Fruit fly (Drosophila melanogaster): ENCODE data around the gene Nup98-96.

The Nup98-96 gene

dm6 chr3R:23786768-23787631, 5.6 kb upstream of the Nup98-96 start:
- TF ChIP-seq CG14711 (tag; optimal IDR thresholded peaks at IDR 0.05): no peak
- TF ChIP-seq CG12768 (GFP tag; optimal IDR thresholded peaks at IDR 0.05): no peak
- TF ChIP-seq kay (GFP tag; ENCODE audit: borderline replicate concordance): peak; percentile 22
- TF ChIP-seq CG1620 (GFP tag; optimal IDR thresholded peaks at IDR 0.05): no peak
- no peak for TF ChIP-seq toe (GFP tag; optimal IDR thresholded peaks at IDR 0.05)
- TF ChIP-seq Clk (GFP tag; optimal IDR thresholded peaks at IDR 0.05): no peak
- no peak for TF ChIP-seq CG11617 (GFP tag; optimal IDR thresholded peaks at IDR 0.05)
- TF ChIP-seq tj (GFP tag; optimal IDR thresholded peaks at IDR 0.05): peak; percentile 77
- TF ChIP-seq CG7045 (GFP tag; optimal IDR thresholded peaks at IDR 0.05): no peak
- TF ChIP-seq CG7101 (tag; optimal IDR thresholded peaks at IDR 0.05): no peak
- TF ChIP-seq bab1 (GFP tag; optimal IDR thresholded peaks at IDR 0.05): no peak
- no peak for TF ChIP-seq cnc (optimal IDR thresholded peaks at IDR 0.05)
- no peak for TF ChIP-seq CG33017 (tag; optimal IDR thresholded peaks at IDR 0.05)
- TF ChIP-seq Mnt (GFP tag; optimal IDR thresholded peaks at IDR 0.05): no peak
- TF ChIP-seq Crg-1 (GFP tag; optimal IDR thresholded peaks at IDR 0.05): no peak
- TF ChIP-seq pad (GFP tag; optimal IDR thresholded peaks at IDR 0.05): peak; percentile 46

DNA sequence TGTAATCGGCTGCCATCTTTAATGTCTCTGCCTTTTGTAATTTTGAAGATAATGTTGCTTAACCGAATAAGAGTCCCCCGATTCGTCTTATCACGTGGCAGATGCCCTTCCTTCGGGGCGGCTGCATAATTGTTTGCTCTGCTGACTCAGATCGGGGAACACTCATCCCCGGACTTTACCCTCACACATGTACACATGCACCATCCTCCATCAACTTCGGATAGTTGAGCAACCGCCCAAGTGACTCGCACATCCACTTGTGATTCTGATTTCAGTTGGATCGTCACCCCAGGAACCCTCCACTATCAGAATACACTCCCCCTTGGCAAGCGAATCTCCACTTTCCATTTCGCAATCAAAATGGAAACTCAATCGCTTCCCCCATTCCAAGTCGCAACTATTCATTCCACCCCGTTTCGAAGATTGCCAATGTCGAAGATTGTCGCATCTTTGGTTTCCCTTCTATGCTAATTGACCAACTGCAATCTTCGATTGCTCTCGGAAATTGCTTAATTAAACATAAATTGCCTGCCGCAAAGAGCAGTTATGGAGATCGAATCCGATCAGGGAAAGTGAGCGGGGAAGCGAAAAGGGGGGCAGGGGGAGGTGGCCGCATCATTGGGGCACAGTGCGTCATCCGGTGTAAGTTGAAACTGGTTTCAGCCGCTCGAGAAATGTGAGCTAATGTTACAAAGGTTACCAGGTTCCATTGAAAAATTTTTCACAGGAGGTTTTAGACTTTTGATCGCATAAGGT, 3.7 kb upstream of the Nup98-96 start:
- TF ChIP-seq CG7101 (tag; optimal IDR thresholded peaks at IDR 0.05) (no peak), Crg-1 (GFP tag; optimal IDR thresholded peaks at IDR 0.05) (no peak)

DNA sequence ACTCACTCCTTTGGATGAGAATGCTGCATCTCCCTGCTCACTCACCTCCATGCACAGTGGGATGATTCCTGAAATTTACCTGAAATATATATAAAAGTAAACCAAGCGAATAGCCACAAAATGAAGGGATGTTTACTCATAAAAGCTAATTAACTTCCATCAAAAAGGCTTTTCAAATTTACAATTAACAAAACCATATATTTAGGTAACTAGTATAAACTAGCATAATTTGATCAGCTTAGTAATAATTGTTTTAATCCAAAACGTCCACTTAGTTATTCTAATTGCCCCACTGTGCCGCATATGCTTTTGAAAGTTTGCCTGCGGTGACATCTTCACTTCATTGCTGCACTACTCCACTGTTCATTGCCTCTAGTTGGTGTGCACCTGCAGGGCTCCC, 2.5 kb upstream of the Nup98-96 start:
- no peak for TF ChIP-seq kay (GFP tag; ENCODE audit: borderline replicate concordance)
- no peak for TF ChIP-seq CG14711 (tag; optimal IDR thresholded peaks at IDR 0.05)
- TF ChIP-seq CG7101 (tag; optimal IDR thresholded peaks at IDR 0.05): peak; percentile 6

dm6 chr3R:23783403-23783757, 2.0 kb upstream of the Nup98-96 start:
- TF ChIP-seq Hr96 (GFP tag; optimal IDR thresholded peaks at IDR 0.05) (no peak), cnc (optimal IDR thresholded peaks at IDR 0.05) (no peak), CG7045 (GFP tag; optimal IDR thresholded peaks at IDR 0.05) (no peak), pad (GFP tag; optimal IDR thresholded peaks at IDR 0.05) (no peak), Crg-1 (GFP tag; optimal IDR thresholded peaks at IDR 0.05) (no peak), kay (GFP tag; ENCODE audit: borderline replicate concordance) (no peak), cic (GFP tag; optimal IDR thresholded peaks at IDR 0.05) (peak; percentile 47), bab1 (GFP tag; optimal IDR thresholded peaks at IDR 0.05) (no peak), CG1620 (GFP tag; optimal IDR thresholded peaks at IDR 0.05) (no peak)

dm6 chr3R:23782456-23783402, 1.3 kb upstream of the Nup98-96 start:
- no peak for TF ChIP-seq bab1 (GFP tag; optimal IDR thresholded peaks at IDR 0.05)
- no peak for TF ChIP-seq cnc (optimal IDR thresholded peaks at IDR 0.05)
- TF ChIP-seq Hr96 (GFP tag; optimal IDR thresholded peaks at IDR 0.05): peak; percentile 27
- peak; percentile 68 for TF ChIP-seq pad (GFP tag; optimal IDR thresholded peaks at IDR 0.05)
- peak; percentile 26 for TF ChIP-seq CG5204 (GFP tag; optimal IDR thresholded peaks at IDR 0.05)
- TF ChIP-seq CG7045 (GFP tag; optimal IDR thresholded peaks at IDR 0.05): peak; percentile 33
- TF ChIP-seq Mnt (GFP tag; optimal IDR thresholded peaks at IDR 0.05): peak; percentile 44
- TF ChIP-seq CG7101 (tag; optimal IDR thresholded peaks at IDR 0.05): peak; percentile 33
- no peak for TF ChIP-seq kay (GFP tag; ENCODE audit: borderline replicate concordance)
- TF ChIP-seq Clk (GFP tag; optimal IDR thresholded peaks at IDR 0.05): peak; percentile 42
- peak; percentile 15 for TF ChIP-seq toe (GFP tag; optimal IDR thresholded peaks at IDR 0.05)
- TF ChIP-seq cic (GFP tag; optimal IDR thresholded peaks at IDR 0.05): peak; percentile 94
- peak; percentile 17 for TF ChIP-seq ovo (GFP tag; optimal IDR thresholded peaks at IDR 0.05)
- TF ChIP-seq CG14711 (tag; optimal IDR thresholded peaks at IDR 0.05): no peak
- peak; percentile 79 for TF ChIP-seq CG12768 (GFP tag; optimal IDR thresholded peaks at IDR 0.05)
- peak; percentile 42 for TF ChIP-seq CG11617 (GFP tag; optimal IDR thresholded peaks at IDR 0.05)
- peak; percentile 62 for TF ChIP-seq Crg-1 (GFP tag; optimal IDR thresholded peaks at IDR 0.05)
- TF ChIP-seq CG1620 (GFP tag; optimal IDR thresholded peaks at IDR 0.05): peak; percentile 45
- peak; percentile 38 for TF ChIP-seq CG33017 (tag; optimal IDR thresholded peaks at IDR 0.05)
- TF ChIP-seq tj (GFP tag; optimal IDR thresholded peaks at IDR 0.05): no peak

DNA sequence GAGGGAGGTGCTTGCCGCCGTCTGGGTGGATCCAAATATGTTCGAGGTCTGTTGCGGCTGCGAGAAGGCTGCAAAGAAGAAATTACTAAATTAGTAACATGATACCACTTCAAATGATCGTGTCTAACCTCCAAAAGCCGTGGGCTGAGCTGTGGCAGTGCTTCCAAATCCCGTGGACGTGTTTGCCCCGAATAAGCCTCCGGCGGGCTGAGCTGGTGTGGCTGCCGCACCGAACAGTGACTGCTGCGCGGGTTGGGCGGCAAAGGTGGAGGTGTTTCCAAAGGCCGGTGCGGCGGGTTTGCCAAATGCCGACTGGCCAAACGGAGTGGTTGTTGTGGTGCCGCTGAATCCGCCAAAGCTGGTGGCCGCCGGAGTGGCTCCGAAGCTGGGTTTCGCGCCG, 664 bp downstream of the Nup98-96 start:
- no peak for TF ChIP-seq CG12768 (GFP tag; optimal IDR thresholded peaks at IDR 0.05)
- no peak for TF ChIP-seq CG7101 (tag; optimal IDR thresholded peaks at IDR 0.05)
- no peak for TF ChIP-seq tj (GFP tag; optimal IDR thresholded peaks at IDR 0.05)
- no peak for TF ChIP-seq kay (GFP tag; ENCODE audit: borderline replicate concordance)
- no peak for TF ChIP-seq bab1 (GFP tag; optimal IDR thresholded peaks at IDR 0.05)
- no peak for TF ChIP-seq Crg-1 (GFP tag; optimal IDR thresholded peaks at IDR 0.05)
- TF ChIP-seq CG14711 (tag; optimal IDR thresholded peaks at IDR 0.05): no peak
- TF ChIP-seq CG5204 (GFP tag; optimal IDR thresholded peaks at IDR 0.05): no peak
- TF ChIP-seq CG7045 (GFP tag; optimal IDR thresholded peaks at IDR 0.05): no peak
- TF ChIP-seq Hr96 (GFP tag; optimal IDR thresholded peaks at IDR 0.05): no peak
- TF ChIP-seq Clk (GFP tag; optimal IDR thresholded peaks at IDR 0.05): no peak
- TF ChIP-seq toe (GFP tag; optimal IDR thresholded peaks at IDR 0.05): no peak
